Fruit fly (Drosophila melanogaster) whole organism, embryonic: ENCODE measurements around the gene CG33721.

Source experiments
- Ada2b ChIP-seq: fragments of 200-800 bp; sonication (Bioruptor generic); IDR thresholded peaks from 2 replicates; pipeline ENCODE4 v1.3.6; 2022; ENCODE audit warnings: missing biosample characterization, missing genetic modification characterization
- CG10267 ChIP-seq: fragments of 200-800 bp; sonication (Bioruptor generic); optimal IDR thresholded peaks from 2 replicates; lab custom pipeline; 2018; ENCODE audit warnings: missing biosample characterization, mild to moderate bottlenecking, missing genetic modification characterization, moderate library complexity
- CG10321 ChIP-seq: fragments of 200-800 bp; sonication (Bioruptor generic); IDR thresholded peaks from 2 replicates; pipeline ENCODE4 v1.3.6; 2022; ENCODE audit warnings: missing biosample characterization, missing genetic modification characterization
- CG10979 ChIP-seq: fragments of 200-800 bp; sonication (Bioruptor generic); optimal IDR thresholded peaks from 2 replicates; lab custom pipeline; 2018; ENCODE audit warnings: missing biosample characterization, mild to moderate bottlenecking, missing genetic modification characterization, moderate library complexity
- CG11456 ChIP-seq: fragments of 200-800 bp; sonication (Bioruptor generic); IDR thresholded peaks from 3 replicates; pipeline ENCODE4 v1.3.6; 2022; ENCODE audit warnings: missing biosample characterization, missing genetic modification characterization
- CG12769 ChIP-seq: fragments of 200-800 bp; sonication (Bioruptor generic); optimal IDR thresholded peaks from 2 replicates; lab custom pipeline; 2019; ENCODE audit warnings: missing biosample characterization, mild to moderate bottlenecking, missing genetic modification characterization, moderate library complexity
- CG13424 ChIP-seq: fragments of 200-800 bp; sonication (Bioruptor generic); optimal IDR thresholded peaks from 2 replicates; lab custom pipeline; 2019; ENCODE audit warnings: missing biosample characterization, mild to moderate bottlenecking, missing genetic modification characterization, moderate library complexity
- CG2712 ChIP-seq: fragments of 200-800 bp; optimal IDR thresholded peaks from 3 replicates; lab custom pipeline; 2019; ENCODE audit warnings: missing biosample characterization, mild to moderate bottlenecking, missing genetic modification characterization, moderate library complexity
- CG2889 ChIP-seq: fragments of 200-800 bp; sonication (Bioruptor generic); IDR thresholded peaks from 3 replicates; pipeline ENCODE4 v1.3.6; 2022; ENCODE audit warnings: missing biosample characterization, missing genetic modification characterization
- CG30431 ChIP-seq: fragments of 200-800 bp; sonication (Bioruptor generic); optimal IDR thresholded peaks from 2 replicates; lab custom pipeline; 2017; ENCODE audit warnings: missing biosample characterization, missing genetic modification characterization
- CG33213 ChIP-seq: fragments of 200-800 bp; sonication (Bioruptor generic); optimal IDR thresholded peaks from 3 replicates; lab custom pipeline; 2016; ENCODE audit warnings: missing biosample characterization, missing genetic modification characterization
- CG34224 ChIP-seq: fragments of 200-800 bp; sonication (Bioruptor generic); IDR thresholded peaks from 3 replicates; pipeline ENCODE4 v1.3.6; 2022; ENCODE audit warnings: missing biosample characterization, missing genetic modification characterization; ENCODE audit not compliant: partially characterized antibody
- CG34376 ChIP-seq: fragments of 200-800 bp; sonication (Bioruptor generic); optimal IDR thresholded peaks from 2 replicates; lab custom pipeline; 2018; ENCODE audit warnings: missing biosample characterization, mild to moderate bottlenecking, missing genetic modification characterization
- CG3838 ChIP-seq: fragments of 200-800 bp; sonication (Bioruptor generic); optimal IDR thresholded peaks from 3 replicates; lab custom pipeline; 2016; ENCODE audit warnings: missing biosample characterization, missing genetic modification characterization
- CG4404 ChIP-seq: fragments of 200-800 bp; sonication (Bioruptor generic); IDR thresholded peaks from 2 replicates; pipeline ENCODE4 v1.3.6; 2022; ENCODE audit warnings: missing biosample characterization, missing genetic modification characterization
- CG4707 ChIP-seq: fragments of 200-800 bp; sonication (Bioruptor generic); optimal IDR thresholded peaks from 2 replicates; lab custom pipeline; 2018; ENCODE audit warnings: missing biosample characterization, mild to moderate bottlenecking, missing genetic modification characterization, moderate library complexity
- CG4730 ChIP-seq: fragments of 200-800 bp; sonication (Bioruptor generic); IDR thresholded peaks from 2 replicates; pipeline ENCODE4 v1.3.6; 2022; ENCODE audit warnings: missing biosample characterization, missing genetic modification characterization
- CG5953 ChIP-seq: fragments of 200-800 bp; sonication (Bioruptor generic); IDR thresholded peaks from 2 replicates; pipeline ENCODE4 v1.3.6; 2022; ENCODE audit warnings: missing biosample characterization, missing genetic modification characterization
- CG6175 ChIP-seq: fragments of 200-800 bp; sonication (Bioruptor generic); IDR thresholded peaks from 3 replicates; pipeline ENCODE4 v1.3.6; 2022; ENCODE audit warnings: missing biosample characterization, missing genetic modification characterization
- CG7271 ChIP-seq: fragments of 200-800 bp; sonication (Bioruptor generic); optimal IDR thresholded peaks from 2 replicates; lab custom pipeline; 2018; ENCODE audit warnings: missing biosample characterization, mild to moderate bottlenecking, missing genetic modification characterization, moderate library complexity
- CG7928 ChIP-seq: fragments of 200-800 bp; sonication (Bioruptor generic); optimal IDR thresholded peaks from 2 replicates; lab custom pipeline; 2017; ENCODE audit warnings: missing biosample characterization, mild to moderate bottlenecking, missing genetic modification characterization
- Dip2 ChIP-seq: fragments of 200-800 bp; sonication (Bioruptor generic); IDR thresholded peaks from 2 replicates; pipeline ENCODE4 v1.3.6; 2022; ENCODE audit warnings: missing biosample characterization, missing genetic modification characterization
- Ets65A ChIP-seq: fragments of 200-800 bp; sonication (Bioruptor generic); peaks from one replicate; lab custom pipeline; 2016; ENCODE audit warnings: missing biosample characterization, missing genetic modification characterization
- HLH4C ChIP-seq: fragments of 200-800 bp; sonication (Bioruptor generic); IDR thresholded peaks from 3 replicates; pipeline ENCODE4 v1.3.6; 2022; ENCODE audit warnings: missing biosample characterization, missing genetic modification characterization; ENCODE audit not compliant: partially characterized antibody
- NFAT ChIP-seq: fragments of 200-800 bp; sonication (Bioruptor generic); IDR thresholded peaks from 2 replicates; pipeline ENCODE4 v1.3.6; 2022; ENCODE audit warnings: missing biosample characterization, missing genetic modification characterization
- Rfx ChIP-seq: fragments of 200-800 bp; sonication (Bioruptor generic); IDR thresholded peaks from 2 replicates; pipeline ENCODE4 v1.3.6; 2022; ENCODE audit warnings: missing biosample characterization, missing genetic modification characterization
- Scr ChIP-seq: fragments of 200-800 bp; sonication (Bioruptor generic); IDR thresholded peaks from 2 replicates; pipeline ENCODE4 v1.3.6; 2022; ENCODE audit warnings: missing biosample characterization, missing genetic modification characterization; ENCODE audit not compliant: partially characterized antibody
- abd-A ChIP-seq: fragments of 200-800 bp; sonication (Bioruptor generic); optimal IDR thresholded peaks from 3 replicates; lab custom pipeline; 2019; ENCODE audit warnings: missing biosample characterization, mild to moderate bottlenecking, missing genetic modification characterization, moderate library complexity
- ato ChIP-seq: fragments of 200-800 bp; sonication (Bioruptor generic); IDR thresholded peaks from 2 replicates; pipeline ENCODE4 v1.3.6; 2022; ENCODE audit warnings: missing biosample characterization, missing genetic modification characterization; ENCODE audit not compliant: partially characterized antibody
- bigmax ChIP-seq: fragments of 200-800 bp; sonication (Bioruptor generic); optimal IDR thresholded peaks from 2 replicates; lab custom pipeline; 2018; ENCODE audit warnings: missing biosample characterization, mild to moderate bottlenecking, missing genetic modification characterization
- cas ChIP-seq: fragments of 200-800 bp; sonication (Bioruptor generic); IDR thresholded peaks from 2 replicates; pipeline ENCODE4 v1.3.6; 2022; ENCODE audit warnings: missing biosample characterization, missing genetic modification characterization
- cato ChIP-seq: fragments of 200-800 bp; sonication (Bioruptor generic); optimal IDR thresholded peaks from 2 replicates; lab custom pipeline; 2016; ENCODE audit warnings: missing biosample characterization, missing genetic modification characterization, borderline replicate concordance
- cg ChIP-seq: fragments of 200-800 bp; sonication (Bioruptor generic); optimal IDR thresholded peaks from 3 replicates; lab custom pipeline; 2019; ENCODE audit warnings: missing biosample characterization, mild to moderate bottlenecking, missing genetic modification characterization, moderate library complexity
- ci ChIP-seq: fragments of 200-800 bp; sonication (Bioruptor generic); IDR thresholded peaks from 3 replicates; pipeline ENCODE4 v1.3.6; 2022; ENCODE audit warnings: missing biosample characterization, missing genetic modification characterization
- grn ChIP-seq: fragments of 200-800 bp; sonication (Bioruptor generic); optimal IDR thresholded peaks from 3 replicates; lab custom pipeline; 2017; ENCODE audit warnings: missing biosample characterization, missing genetic modification characterization
- her ChIP-seq: fragments of 200-800 bp; sonication (Bioruptor generic); optimal IDR thresholded peaks from 2 replicates; lab custom pipeline; 2016; ENCODE audit warnings: missing biosample characterization, missing genetic modification characterization
- lilli ChIP-seq: fragments of 200-800 bp; sonication (Bioruptor generic); optimal IDR thresholded peaks from 3 replicates; lab custom pipeline; 2016; ENCODE audit warnings: missing biosample characterization, missing genetic modification characterization
- lola ChIP-seq, 3 experiments: fragments of >200 bp in 2 of 3; fragments of 200-800 bp in 1 of 3; sonication (Bioruptor generic) in 1 of 3; optimal IDR thresholded peaks; 2 replicates each; lab custom pipeline; 2017 to 2019; ENCODE audit warnings: missing biosample characterization in 3 of 3, missing genetic modification characterization in 3 of 3, mild to moderate bottlenecking in 1 of 3, moderate library complexity in 1 of 3
- maf-S ChIP-seq: fragments of 200-800 bp; sonication (Bioruptor generic); optimal IDR thresholded peaks from 2 replicates; lab custom pipeline; 2016; ENCODE audit warnings: missing biosample characterization, missing genetic modification characterization
- nmo ChIP-seq: fragments of 200-800 bp; sonication (Bioruptor generic); optimal IDR thresholded peaks from 2 replicates; lab custom pipeline; 2018; ENCODE audit warnings: missing biosample characterization, mild to moderate bottlenecking, missing genetic modification characterization, moderate library complexity
- nom ChIP-seq: fragments of 200-800 bp; sonication (Bioruptor generic); optimal IDR thresholded peaks from 2 replicates; lab custom pipeline; 2017; ENCODE audit warnings: missing biosample characterization, missing genetic modification characterization, mild to moderate bottlenecking, moderate library complexity, missing genetic modification reagents
- slp2 ChIP-seq: fragments of 200-800 bp; sonication (Bioruptor generic); optimal IDR thresholded peaks from 2 replicates; lab custom pipeline; 2016; ENCODE audit warnings: missing biosample characterization, missing genetic modification characterization
- sna ChIP-seq: fragments of 200-800 bp; sonication (Bioruptor generic); IDR thresholded peaks from 2 replicates; pipeline ENCODE4 v1.3.6; 2022; ENCODE audit warnings: missing biosample characterization, missing genetic modification characterization; ENCODE audit not compliant: partially characterized antibody
- so ChIP-seq: fragments of 200-800 bp; sonication (Bioruptor generic); IDR thresholded peaks from 3 replicates; pipeline ENCODE4 v1.3.6; 2022; ENCODE audit warnings: missing biosample characterization, missing genetic modification characterization
- sob ChIP-seq: fragments of 200-800 bp; sonication (Bioruptor generic); IDR thresholded peaks from 2 replicates; pipeline ENCODE4 v1.3.6; 2022; ENCODE audit warnings: missing biosample characterization, missing genetic modification characterization
- sqz ChIP-seq: fragments of 200-800 bp; sonication (Bioruptor generic); optimal IDR thresholded peaks from 3 replicates; lab custom pipeline; 2018; ENCODE audit warnings: missing biosample characterization, mild to moderate bottlenecking, missing genetic modification characterization
- sr ChIP-seq: fragments of 200-800 bp; sonication (Bioruptor generic); IDR thresholded peaks from 3 replicates; pipeline ENCODE4 v1.3.6; 2022; ENCODE audit warnings: missing biosample characterization, missing genetic modification characterization
- unc-4 ChIP-seq: fragments of 200-800 bp; sonication (Bioruptor generic); IDR thresholded peaks from 2 replicates; pipeline ENCODE4 v1.3.6; 2022; ENCODE audit warnings: missing biosample characterization, missing genetic modification characterization; ENCODE audit not compliant: partially characterized antibody
- usp ChIP-seq: fragments of >200 bp; optimal IDR thresholded peaks from 2 replicates; lab custom pipeline; 2017; ENCODE audit warnings: missing biosample characterization, missing genetic modification characterization

CG33721 gene

DNA sequence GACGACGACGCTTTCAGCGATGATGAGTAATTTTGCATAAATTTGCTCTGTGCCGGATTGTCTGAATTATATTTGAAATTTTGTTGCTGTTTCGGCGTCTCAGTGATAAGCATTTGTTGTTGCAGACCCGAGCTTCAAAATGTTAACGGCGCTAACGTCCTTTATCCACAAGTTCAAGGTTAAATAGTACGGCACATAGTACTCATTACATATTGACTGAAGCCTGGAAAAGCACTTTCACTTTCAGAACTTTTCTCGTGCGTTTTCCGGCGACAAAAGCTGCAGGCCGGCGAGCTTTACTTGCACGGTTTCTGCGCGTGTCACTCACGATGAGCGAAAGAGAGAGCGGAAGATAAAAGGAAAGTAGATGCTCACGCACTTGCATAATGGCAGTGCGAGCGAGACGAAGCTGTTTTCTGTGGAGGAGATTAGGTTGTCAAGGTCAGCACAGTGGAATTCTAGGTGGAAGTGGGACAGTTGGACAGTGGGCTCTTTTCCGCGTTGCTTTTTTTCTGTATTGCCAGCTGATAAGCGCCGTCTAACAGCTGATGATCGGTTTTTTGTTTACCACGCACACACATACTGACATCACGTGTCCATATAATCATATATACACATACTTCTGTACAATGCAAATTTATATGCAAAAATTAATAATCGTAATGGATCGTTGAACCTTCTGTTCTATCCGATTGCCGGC is 37.4 kb downstream of the CG33721 start (continued):
- no peak for TF ChIP-seq Dip2 (GFP tag; lab: Robert Waterston, UW)
- TF ChIP-seq Rfx (GFP tag; lab: Robert Waterston, UW) = no peak
- TF ChIP-seq HLH4C (GFP tag; lab: Robert Waterston, UW) = peak; percentile 37; the same call in 2 of the 3 replicates
- TF ChIP-seq slp2 = no peak
- 0 out of 2 replicates have a peak, but pooled peaks have one; percentile 27 for TF ChIP-seq sob (GFP tag; lab: Robert Waterston, UW)
- TF ChIP-seq CG7928 (GFP tag; lab: Kevin White, UChicago) = no peak
- no peak for TF ChIP-seq CG11456 (GFP tag; lab: Robert Waterston, UW)
- peak; percentile 24; the same call in 1 of the 2 replicates for TF ChIP-seq NFAT
- TF ChIP-seq CG34224 (GFP tag; lab: Robert Waterston, UW) = no peak
- no peak for TF ChIP-seq Ets65A
- TF ChIP-seq grn (GFP tag; lab: Kevin White, UChicago) = peak; percentile 42
- no peak for TF ChIP-seq CG2712
- TF ChIP-seq Ada2b (GFP tag; lab: Robert Waterston, UW) = no peak
- TF ChIP-seq CG3838 (GFP tag; lab: Kevin White, UChicago) = no peak
- TF ChIP-seq abd-A (tag; lab: Kevin White, UChicago) = peak; percentile 38
- TF ChIP-seq so (GFP tag; lab: Robert Waterston, UW) = peak; percentile 32; the same call in 1 of the 3 replicates
- TF ChIP-seq CG10321 (GFP tag; lab: Robert Waterston, UW) = peak; percentile 93
- no peak for TF ChIP-seq CG13424 (tag; lab: Kevin White, UChicago)
- peak in 1 of 3 experiments; percentile 27 for TF ChIP-seq lola (GFP tag; optimal IDR thresholded peaks at IDR 0.05; lab: Kevin White, UChicago)
- no peak for TF ChIP-seq CG5953 (GFP tag; lab: Robert Waterston, UW)
- peak; percentile 67 for TF ChIP-seq Scr (GFP tag; lab: Robert Waterston, UW)
- peak; percentile 72 for TF ChIP-seq sna
- no peak for TF ChIP-seq maf-S (GFP tag; lab: Kevin White, UChicago)
- peak; percentile 16 for TF ChIP-seq nom
- TF ChIP-seq ci = no peak
- no peak for TF ChIP-seq lilli
- TF ChIP-seq cato (GFP tag; lab: Kevin White, UChicago) = no peak
- no peak for TF ChIP-seq CG4404 (GFP tag; lab: Robert Waterston, UW)
- TF ChIP-seq CG10979 (tag; lab: Kevin White, UChicago) = no peak
- TF ChIP-seq CG10267 (tag; lab: Kevin White, UChicago) = no peak
- TF ChIP-seq cg (GFP tag; lab: Kevin White, UChicago) = peak; percentile 11
- 0 out of 2 replicates have a peak, but pooled peaks have one; percentile 15 for TF ChIP-seq CG4730 (GFP tag; lab: Robert Waterston, UW)
- peak; percentile 97 for TF ChIP-seq CG4707 (GFP tag; lab: Kevin White, UChicago)
- 0 out of 2 replicates have a peak, but pooled peaks have one; percentile 39 for TF ChIP-seq ato
- no peak for TF ChIP-seq cas
- no peak for TF ChIP-seq usp (GFP tag; lab: Kevin White, UChicago)
- no peak for TF ChIP-seq CG30431 (GFP tag; lab: Kevin White, UChicago)
- no peak for TF ChIP-seq CG12769 (tag; lab: Kevin White, UChicago)
- no peak for TF ChIP-seq sr (GFP tag; lab: Robert Waterston, UW)
- TF ChIP-seq CG34376 (GFP tag; lab: Kevin White, UChicago) = peak; percentile 54
- TF ChIP-seq CG6175 (GFP tag; lab: Robert Waterston, UW) = no peak
- no peak for TF ChIP-seq nmo (GFP tag; lab: Kevin White, UChicago)
- peak; percentile 17 for TF ChIP-seq her
- TF ChIP-seq CG33213 (GFP tag; lab: Kevin White, UChicago) = no peak
- TF ChIP-seq CG2889 (GFP tag; lab: Robert Waterston, UW) = no peak
- no peak for TF ChIP-seq sqz
- TF ChIP-seq CG7271 = no peak
- no peak for TF ChIP-seq bigmax (GFP tag; lab: Kevin White, UChicago)
- peak; percentile 62 for TF ChIP-seq unc-4 (GFP tag; lab: Robert Waterston, UW)
